Worm (Caenorhabditis elegans) whole organism, midembryonic: ENCODE results near the gene C05G5.7.

ENCODE experiments used
- T22C8.4 ChIP-seq: fragments of 200-800 bp; sonication (Bioruptor generic); IDR thresholded peaks from 2 replicates; pipeline ENCODE4 v1.3.6; 2022; ENCODE audit warnings: missing genetic modification characterization, missing compliant biosample characterization
- cog-1 ChIP-seq: sonication (generic microtip); optimal IDR thresholded peaks from 2 replicates; lab custom pipeline; 2016; ENCODE audit warnings: missing genetic modification characterization, missing compliant biosample characterization
- ztf-23 ChIP-seq: fragments of 200-800 bp; sonication (Bioruptor generic); IDR thresholded peaks from 2 replicates; pipeline ENCODE4 v1.3.6; 2022; ENCODE audit warnings: missing genetic modification reagents, missing genetic modification characterization, missing compliant biosample characterization

ce11 chrX:14736220-14736619 lies 7.4 kb downstream of the C05G5.7 start:
- no peak for TF ChIP-seq cog-1
- no peak for TF ChIP-seq T22C8.4
- no peak for TF ChIP-seq ztf-23
